Fruit fly (Drosophila melanogaster) whole organism, embryonic: ENCODE measurements around the gene ab.

Experiments
- CG13287 ChIP-seq: fragments of 200-800 bp; sonication (Bioruptor generic); IDR thresholded peaks from 2 replicates; pipeline ENCODE4 v1.3.6; 2022; ENCODE audit warnings: missing biosample characterization, missing genetic modification characterization; ENCODE audit not compliant: partially characterized antibody
- CG1603 ChIP-seq: fragments of 200-800 bp; sonication (Bioruptor generic); optimal IDR thresholded peaks from 2 replicates; lab custom pipeline; 2019; ENCODE audit warnings: missing biosample characterization, mild to moderate bottlenecking, missing genetic modification characterization, moderate library complexity
- CG2129 ChIP-seq: fragments of 200-800 bp; sonication (Bioruptor generic); IDR thresholded peaks from 2 replicates; pipeline ENCODE4 v1.3.6; 2022; ENCODE audit warnings: missing biosample characterization, missing genetic modification characterization; ENCODE audit not compliant: partially characterized antibody
- CG7372 ChIP-seq: fragments of 200-800 bp; sonication (Bioruptor generic); IDR thresholded peaks from 2 replicates; pipeline ENCODE4 v1.3.6; 2022; ENCODE audit warnings: missing biosample characterization, missing genetic modification characterization
- CG8478 ChIP-seq: fragments of >200 bp; optimal IDR thresholded peaks from 2 replicates; lab custom pipeline; 2018
- D ChIP-seq, 2 experiments: fragments of 200-800 bp in 1 of 2; fragments of >200 bp in 1 of 2; sonication (Bioruptor generic) in 1 of 2; optimal IDR thresholded peaks; 2 replicates in 1 of 2; 3 replicates in 1 of 2; lab custom pipeline; 2017; ENCODE audit warnings: mild to moderate bottlenecking in 1 of 2, missing biosample characterization in 1 of 2, missing genetic modification characterization in 1 of 2, missing genetic modification reagents in 1 of 2
- Hey ChIP-seq: fragments of 200-800 bp; sonication (Bioruptor generic); optimal IDR thresholded peaks from 3 replicates; lab custom pipeline; 2018; ENCODE audit warnings: missing biosample characterization, mild to moderate bottlenecking, missing genetic modification characterization
- grau ChIP-seq: fragments of 200-800 bp; optimal IDR thresholded peaks from 3 replicates; lab custom pipeline; 2019; ENCODE audit warnings: missing biosample characterization, mild to moderate bottlenecking, missing genetic modification characterization, moderate library complexity
- grn ChIP-seq: fragments of 200-800 bp; sonication (Bioruptor generic); optimal IDR thresholded peaks from 3 replicates; lab custom pipeline; 2017; ENCODE audit warnings: missing biosample characterization, missing genetic modification characterization
- tna ChIP-seq: fragments of 200-800 bp; sonication (Bioruptor generic); IDR thresholded peaks from 2 replicates; pipeline ENCODE4 v1.3.6; 2022; ENCODE audit warnings: missing biosample characterization, missing genetic modification characterization; ENCODE audit not compliant: partially characterized antibody
- usp ChIP-seq: fragments of >200 bp; optimal IDR thresholded peaks from 2 replicates; lab custom pipeline; 2017; ENCODE audit warnings: missing biosample characterization, missing genetic modification characterization

DNA sequence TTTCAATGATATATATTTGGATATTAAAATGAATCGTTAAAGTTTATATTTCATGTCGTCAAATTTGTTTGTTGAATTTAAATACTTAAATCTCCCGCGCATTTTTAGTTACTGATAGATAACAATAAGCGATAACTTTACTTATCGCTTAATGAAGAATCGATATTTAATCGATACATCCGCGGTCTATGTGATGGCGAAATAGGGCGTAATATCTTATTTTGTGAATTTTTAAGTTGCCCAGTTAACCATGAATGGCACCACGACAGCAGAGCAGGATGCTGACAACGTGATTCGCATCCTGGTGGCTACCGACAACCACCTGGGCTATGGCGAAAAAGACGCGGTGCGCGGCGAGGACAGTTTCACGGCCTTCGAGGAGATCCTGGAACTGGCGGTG, 71.5 kb downstream of the ab start, which contains the start of gene mre11:
- TF ChIP-seq CG1603 (tag; lab: Kevin White, UChicago): peak; percentile 17
- TF ChIP-seq Hey (tag; lab: Kevin White, UChicago): no peak
- peak; percentile 93 for TF ChIP-seq tna (GFP tag; lab: Robert Waterston, UW)
- TF ChIP-seq CG2129 (GFP tag; lab: Robert Waterston, UW): peak; percentile 42
- no peak for TF ChIP-seq D (optimal IDR thresholded peaks at IDR 0.05; lab: Kevin White, UChicago)
- no peak for TF ChIP-seq D (GFP tag; optimal IDR thresholded peaks at IDR 0.05; lab: Kevin White, UChicago)
- TF ChIP-seq grn (GFP tag; lab: Kevin White, UChicago): no peak
- peak; percentile 92 for TF ChIP-seq CG13287 (GFP tag; lab: Robert Waterston, UW)
- TF ChIP-seq grau: no peak
- TF ChIP-seq usp (GFP tag; lab: Kevin White, UChicago): no peak
- TF ChIP-seq CG8478 (lab: Kevin White, UChicago): no peak
- no peak for TF ChIP-seq CG7372
